Fruit fly (Drosophila melanogaster) whole organism, embryonic: Measurements from ENCODE around the gene mRpL13.

ENCODE experiments used
- Antp ChIP-seq: fragments of 200-800 bp; sonication (Bioruptor generic); optimal IDR thresholded peaks from 3 replicates; lab custom pipeline; 2016; ENCODE audit warnings: missing biosample characterization, missing genetic modification characterization
- CG11398 ChIP-seq: fragments of 200-800 bp; sonication (Bioruptor generic); optimal IDR thresholded peaks from 2 replicates; lab custom pipeline; 2016; ENCODE audit warnings: missing biosample characterization, missing genetic modification characterization
- CG11560 ChIP-seq: fragments of 200-800 bp; sonication (Bioruptor generic); IDR thresholded peaks from 3 replicates; pipeline ENCODE4 v1.3.6; 2022; ENCODE audit warnings: missing biosample characterization, missing genetic modification characterization
- CG1233 ChIP-seq: fragments of 200-800 bp; sonication (Bioruptor generic); optimal IDR thresholded peaks from 4 replicates; lab custom pipeline; 2018; ENCODE audit warnings: missing biosample characterization, mild to moderate bottlenecking, missing genetic modification characterization
- CG17568 ChIP-seq: fragments of 200-800 bp; sonication (Bioruptor generic); optimal IDR thresholded peaks from 2 replicates; lab custom pipeline; 2018; ENCODE audit warnings: missing biosample characterization, mild to moderate bottlenecking, missing genetic modification characterization, moderate library complexity
- CG17612 ChIP-seq: fragments of 200-800 bp; sonication (Bioruptor generic); IDR thresholded peaks from 2 replicates; pipeline ENCODE4 v1.3.6; 2022; ENCODE audit warnings: missing biosample characterization, missing genetic modification characterization
- CG2129 ChIP-seq: fragments of 200-800 bp; sonication (Bioruptor generic); IDR thresholded peaks from 2 replicates; pipeline ENCODE4 v1.3.6; 2022; ENCODE audit warnings: missing biosample characterization, missing genetic modification characterization; ENCODE audit not compliant: partially characterized antibody
- CG2889 ChIP-seq: fragments of 200-800 bp; sonication (Bioruptor generic); IDR thresholded peaks from 3 replicates; pipeline ENCODE4 v1.3.6; 2022; ENCODE audit warnings: missing biosample characterization, missing genetic modification characterization
- CG31388 ChIP-seq: fragments of 200-800 bp; sonication (Bioruptor generic); optimal IDR thresholded peaks from 2 replicates; lab custom pipeline; 2016; ENCODE audit warnings: missing biosample characterization, missing genetic modification characterization
- CG32767 ChIP-seq: fragments of 200-800 bp; sonication (Bioruptor generic); IDR thresholded peaks from 2 replicates; pipeline ENCODE4 v1.3.6; 2022; ENCODE audit warnings: missing biosample characterization, missing genetic modification characterization
- CG33557 ChIP-seq: fragments of 200-800 bp; sonication (Bioruptor generic); optimal IDR thresholded peaks from 2 replicates; lab custom pipeline; 2019; ENCODE audit warnings: missing biosample characterization, mild to moderate bottlenecking, missing genetic modification characterization, moderate library complexity
- CG4328 ChIP-seq: fragments of 200-800 bp; sonication (Bioruptor generic); optimal IDR thresholded peaks from 3 replicates; lab custom pipeline; 2017; ENCODE audit warnings: missing biosample characterization, missing genetic modification reagents, missing genetic modification characterization
- CG4617 ChIP-seq: fragments of 200-800 bp; sonication (Bioruptor generic); optimal IDR thresholded peaks from 3 replicates; lab custom pipeline; 2016; ENCODE audit warnings: missing biosample characterization, missing genetic modification characterization, borderline replicate concordance
- CG5953 ChIP-seq: fragments of 200-800 bp; sonication (Bioruptor generic); IDR thresholded peaks from 2 replicates; pipeline ENCODE4 v1.3.6; 2022; ENCODE audit warnings: missing biosample characterization, missing genetic modification characterization
- CG8359 ChIP-seq: fragments of 200-800 bp; sonication (Bioruptor generic); optimal IDR thresholded peaks from 2 replicates; lab custom pipeline; 2017; ENCODE audit warnings: missing biosample characterization, mild to moderate bottlenecking, missing genetic modification characterization, borderline replicate concordance
- CG8388 ChIP-seq: fragments of 200-800 bp; sonication (Bioruptor generic); optimal IDR thresholded peaks from 2 replicates; lab custom pipeline; 2019; ENCODE audit warnings: missing biosample characterization, mild to moderate bottlenecking, missing genetic modification characterization, moderate library complexity
- CG8765 ChIP-seq: fragments of 200-800 bp; sonication (Bioruptor generic); IDR thresholded peaks from 2 replicates; pipeline ENCODE4 v1.3.6; 2022; ENCODE audit warnings: missing biosample characterization, missing genetic modification characterization
- CG8944 ChIP-seq: fragments of 200-800 bp; sonication (Bioruptor generic); optimal IDR thresholded peaks from 3 replicates; lab custom pipeline; 2016; ENCODE audit warnings: missing biosample characterization, missing genetic modification characterization
- CG9437 ChIP-seq: fragments of 200-800 bp; sonication (Bioruptor generic); optimal IDR thresholded peaks from 2 replicates; lab custom pipeline; 2018; ENCODE audit warnings: missing biosample characterization, mild to moderate bottlenecking, missing genetic modification characterization
- CG9932 ChIP-seq: fragments of 200-800 bp; sonication (Bioruptor generic); IDR thresholded peaks from 2 replicates; pipeline ENCODE4 v1.3.6; 2022; ENCODE audit warnings: missing biosample characterization, missing genetic modification characterization
- ERR ChIP-seq: fragments of 200-800 bp; sonication (Bioruptor generic); optimal IDR thresholded peaks from 2 replicates; lab custom pipeline; 2016; ENCODE audit warnings: missing biosample characterization, missing genetic modification characterization
- HLHmδ ChIP-seq: fragments of 200-800 bp; sonication (Bioruptor generic); optimal IDR thresholded peaks from 2 replicates; lab custom pipeline; 2018; ENCODE audit warnings: missing biosample characterization, mild to moderate bottlenecking, missing genetic modification characterization, moderate library complexity
- Hey ChIP-seq: fragments of 200-800 bp; sonication (Bioruptor generic); optimal IDR thresholded peaks from 3 replicates; lab custom pipeline; 2018; ENCODE audit warnings: missing biosample characterization, mild to moderate bottlenecking, missing genetic modification characterization
- Hmx ChIP-seq: fragments of 200-800 bp; sonication (Bioruptor generic); optimal IDR thresholded peaks from 2 replicates; lab custom pipeline; 2016; ENCODE audit warnings: missing biosample characterization, missing genetic modification characterization
- MTF-1 ChIP-seq: fragments of 200-800 bp; sonication (Bioruptor generic); optimal IDR thresholded peaks from 2 replicates; lab custom pipeline; 2018; ENCODE audit warnings: missing biosample characterization, mild to moderate bottlenecking, missing genetic modification characterization, borderline replicate concordance
- Mrtf ChIP-seq: fragments of 200-800 bp; sonication (Bioruptor generic); IDR thresholded peaks from 3 replicates; pipeline ENCODE4 v1.3.6; 2022; ENCODE audit warnings: missing biosample characterization, missing genetic modification characterization
- Nf-YC ChIP-seq: fragments of 200-800 bp; optimal IDR thresholded peaks from 3 replicates; lab custom pipeline; 2019; ENCODE audit warnings: missing biosample characterization, mild to moderate bottlenecking, missing genetic modification characterization, moderate library complexity
- NfI ChIP-seq: fragments of 200-800 bp; sonication (Bioruptor generic); optimal IDR thresholded peaks from 3 replicates; lab custom pipeline; 2018; ENCODE audit warnings: missing biosample characterization, mild to moderate bottlenecking, missing genetic modification characterization, moderate library complexity
- Pdp1 ChIP-seq, 2 experiments: fragments of 200-800 bp; sonication (Bioruptor generic); optimal IDR thresholded peaks; 3 replicates each; lab custom pipeline; 2016; ENCODE audit warnings: missing biosample characterization in 2 of 2, missing genetic modification characterization in 2 of 2, mild to moderate bottlenecking in 1 of 2, moderate library complexity in 1 of 2
- Ravus ChIP-seq: fragments of 200-800 bp; sonication (Bioruptor generic); IDR thresholded peaks from 2 replicates; pipeline ENCODE4 v1.3.6; 2022; ENCODE audit warnings: missing biosample characterization, missing genetic modification characterization
- Rfx ChIP-seq: fragments of 200-800 bp; sonication (Bioruptor generic); IDR thresholded peaks from 2 replicates; pipeline ENCODE4 v1.3.6; 2022; ENCODE audit warnings: missing biosample characterization, missing genetic modification characterization
- TFAM ChIP-seq: fragments of 200-800 bp; sonication (Bioruptor generic); optimal IDR thresholded peaks from 2 replicates; lab custom pipeline; 2017; ENCODE audit warnings: missing biosample characterization, missing genetic modification characterization, inconsistent platforms
- ab ChIP-seq: fragments of 200-800 bp; sonication (Bioruptor generic); optimal IDR thresholded peaks from 2 replicates; lab custom pipeline; 2016; ENCODE audit warnings: missing biosample characterization, missing genetic modification characterization
- chinmo ChIP-seq: fragments of 200-800 bp; sonication (Bioruptor generic); IDR thresholded peaks from 4 replicates; pipeline ENCODE4 v1.3.6; 2022; ENCODE audit warnings: missing biosample characterization, missing genetic modification characterization; ENCODE audit not compliant: partially characterized antibody
- da ChIP-seq: fragments of 200-800 bp; sonication (Bioruptor generic); optimal IDR thresholded peaks from 2 replicates; lab custom pipeline; 2016; ENCODE audit warnings: missing biosample characterization, missing genetic modification characterization
- dan ChIP-seq: fragments of 200-800 bp; sonication (Bioruptor generic); IDR thresholded peaks from 2 replicates; pipeline ENCODE4 v1.3.6; 2022; ENCODE audit warnings: missing biosample characterization, missing genetic modification characterization
- dmrt11E ChIP-seq: fragments of 200-800 bp; sonication (Bioruptor generic); optimal IDR thresholded peaks from 3 replicates; lab custom pipeline; 2018; ENCODE audit warnings: missing biosample characterization, mild to moderate bottlenecking, missing genetic modification characterization, moderate library complexity
- dpn ChIP-seq, 2 experiments: fragments of 200-800 bp; sonication (Bioruptor generic); optimal IDR thresholded peaks; 3 replicates each; lab custom pipeline; 2016; ENCODE audit warnings: missing biosample characterization in 2 of 2, missing genetic modification characterization in 2 of 2
- gsb-n ChIP-seq: fragments of 200-800 bp; sonication (Bioruptor generic); optimal IDR thresholded peaks from 3 replicates; lab custom pipeline; 2018; ENCODE audit warnings: missing biosample characterization, mild to moderate bottlenecking, missing genetic modification characterization
- lilli ChIP-seq: fragments of 200-800 bp; sonication (Bioruptor generic); optimal IDR thresholded peaks from 3 replicates; lab custom pipeline; 2016; ENCODE audit warnings: missing biosample characterization, missing genetic modification characterization
- pan ChIP-seq, 4 experiments: fragments of >200 bp in 3 of 4; fragments of 200-800 bp in 1 of 4; sonication (Bioruptor generic) in 1 of 4; optimal IDR thresholded peaks in 3 of 4; IDR thresholded peaks in 1 of 4; 2 replicates each; pipeline versions ENCODE4 v1.3.6 to Lab custom; 2017 to 2022; ENCODE audit warnings: missing biosample characterization in 2 of 4, missing genetic modification characterization in 2 of 4, mixed read lengths in 1 of 4
- pho ChIP-seq: fragments of 200-800 bp; sonication (Bioruptor generic); optimal IDR thresholded peaks from 2 replicates; lab custom pipeline; 2016; ENCODE audit warnings: missing biosample characterization, missing genetic modification characterization
- pros ChIP-seq: fragments of 200-800 bp; sonication (Bioruptor generic); optimal IDR thresholded peaks from 3 replicates; lab custom pipeline; 2019; ENCODE audit warnings: missing biosample characterization, mild to moderate bottlenecking, missing genetic modification characterization, moderate library complexity
- repo ChIP-seq: fragments of 200-800 bp; sonication (Bioruptor generic); optimal IDR thresholded peaks from 2 replicates; lab custom pipeline; 2016; ENCODE audit warnings: missing biosample characterization, missing genetic modification characterization
- rib ChIP-seq: fragments of 200-800 bp; sonication (Bioruptor generic); IDR thresholded peaks from 2 replicates; pipeline ENCODE4 v1.3.6; 2022; ENCODE audit warnings: missing biosample characterization, missing genetic modification characterization
- sisA ChIP-seq: fragments of 200-800 bp; sonication (Bioruptor generic); IDR thresholded peaks from 2 replicates; pipeline ENCODE4 v1.3.6; 2022; ENCODE audit warnings: missing biosample characterization, missing genetic modification characterization
- tin ChIP-seq: fragments of 200-800 bp; sonication (Bioruptor generic); optimal IDR thresholded peaks from 3 replicates; lab custom pipeline; 2016; ENCODE audit warnings: missing biosample characterization, missing genetic modification characterization
- unpg ChIP-seq: fragments of 200-800 bp; sonication (Bioruptor generic); optimal IDR thresholded peaks from 3 replicates; lab custom pipeline; 2018; ENCODE audit warnings: missing biosample characterization, mild to moderate bottlenecking, missing genetic modification characterization, moderate library complexity

mRpL13 gene

dm6 chr2L:18858661-18859532 lies at the start of gene mRpL13, which contains the start of gene CG10602 (continued):
- no peak for TF ChIP-seq CG32767 (GFP tag; lab: Robert Waterston, UW)
- TF ChIP-seq pros: no peak
- TF ChIP-seq CG33557 (GFP tag; lab: Kevin White, UChicago): no peak
- TF ChIP-seq dmrt11E: peak; percentile 5
- TF ChIP-seq Pdp1 (GFP tag; optimal IDR thresholded peaks at IDR 0.05; lab: Kevin White, UChicago): peak in 1 of 2 experiments; percentile 95
- no peak for TF ChIP-seq CG8388
- TF ChIP-seq CG11398: no peak
- TF ChIP-seq CG4617 (GFP tag; lab: Kevin White, UChicago): peak; percentile 81
- TF ChIP-seq CG8765 (GFP tag; lab: Robert Waterston, UW): no peak
- no peak for TF ChIP-seq Mrtf
- TF ChIP-seq CG31388 (GFP tag; lab: Kevin White, UChicago): no peak
- peak; percentile 21 for TF ChIP-seq pho
- no peak for TF ChIP-seq CG1233 (GFP tag; lab: Kevin White, UChicago)
- no peak for TF ChIP-seq CG17612 (GFP tag; lab: Robert Waterston, UW)
- no peak for TF ChIP-seq CG5953
- TF ChIP-seq ab (GFP tag; lab: Kevin White, UChicago): no peak
- TF ChIP-seq Rfx (GFP tag; lab: Robert Waterston, UW): peak; percentile 37; the same call in 1 of the 2 replicates
- no peak for TF ChIP-seq rib (GFP tag; lab: Robert Waterston, UW)
- peak; percentile 49; the same call in 2 of the 3 replicates for TF ChIP-seq CG11560 (tag; lab: Robert Waterston, UW)
- TF ChIP-seq Nf-YC (tag; lab: Kevin White, UChicago): peak; percentile 45
- no peak for TF ChIP-seq CG9437 (GFP tag; lab: Kevin White, UChicago)
- no peak for TF ChIP-seq unpg
- TF ChIP-seq CG2889: no peak
- no peak for TF ChIP-seq Antp (GFP tag; lab: Kevin White, UChicago)
- TF ChIP-seq ERR (GFP tag; lab: Kevin White, UChicago): peak; percentile 17
- no peak for TF ChIP-seq sisA
- TF ChIP-seq CG17568 (GFP tag; lab: Kevin White, UChicago): no peak
- no peak for TF ChIP-seq HLHmδ
- TF ChIP-seq gsb-n (tag; lab: Kevin White, UChicago): peak; percentile 19
- no peak for TF ChIP-seq CG4328 (GFP tag; lab: Kevin White, UChicago)
- no peak for TF ChIP-seq TFAM
- no peak for TF ChIP-seq Hmx (GFP tag; lab: Kevin White, UChicago)
- TF ChIP-seq Hey (tag; lab: Kevin White, UChicago): no peak
- TF ChIP-seq dan (GFP tag; lab: Robert Waterston, UW): no peak
- TF ChIP-seq CG9932 (GFP tag; lab: Robert Waterston, UW): no peak
- no peak for TF ChIP-seq pan (optimal IDR thresholded peaks at IDR 0.05; lab: Kevin White, UChicago)
- no peak for TF ChIP-seq pan (GFP tag; optimal IDR thresholded peaks at IDR 0.05 in 1 of 2, IDR thresholded peaks at IDR 0.05 in 1 of 2)
- TF ChIP-seq CG8359 (GFP tag; lab: Kevin White, UChicago): no peak
- TF ChIP-seq NfI (GFP tag; lab: Kevin White, UChicago): no peak
- TF ChIP-seq tin (GFP tag; lab: Kevin White, UChicago): no peak
- peak; percentile 22 for TF ChIP-seq lilli (GFP tag; lab: Kevin White, UChicago)
- TF ChIP-seq repo (GFP tag; lab: Kevin White, UChicago): no peak
- TF ChIP-seq da (GFP tag; lab: Kevin White, UChicago): no peak
- TF ChIP-seq chinmo (GFP tag; lab: Robert Waterston, UW): peak; percentile 75; the same call in 1 of the 4 replicates
- peak; percentile 17 to 39 for TF ChIP-seq dpn (GFP tag; optimal IDR thresholded peaks at IDR 0.05; lab: Kevin White, UChicago)
- no peak for TF ChIP-seq CG2129 (GFP tag; lab: Robert Waterston, UW)
- no peak for TF ChIP-seq MTF-1 (GFP tag; lab: Kevin White, UChicago)
- TF ChIP-seq CG8944 (GFP tag; lab: Kevin White, UChicago): peak; percentile 10
- TF ChIP-seq Ravus (GFP tag; lab: Robert Waterston, UW): no peak
